Fruit fly (Drosophila melanogaster): ENCODE measurements around the gene nan.
A peak's percentile ranks its signal among the peaks of the same experiment; 100 is the strongest.

DNA sequence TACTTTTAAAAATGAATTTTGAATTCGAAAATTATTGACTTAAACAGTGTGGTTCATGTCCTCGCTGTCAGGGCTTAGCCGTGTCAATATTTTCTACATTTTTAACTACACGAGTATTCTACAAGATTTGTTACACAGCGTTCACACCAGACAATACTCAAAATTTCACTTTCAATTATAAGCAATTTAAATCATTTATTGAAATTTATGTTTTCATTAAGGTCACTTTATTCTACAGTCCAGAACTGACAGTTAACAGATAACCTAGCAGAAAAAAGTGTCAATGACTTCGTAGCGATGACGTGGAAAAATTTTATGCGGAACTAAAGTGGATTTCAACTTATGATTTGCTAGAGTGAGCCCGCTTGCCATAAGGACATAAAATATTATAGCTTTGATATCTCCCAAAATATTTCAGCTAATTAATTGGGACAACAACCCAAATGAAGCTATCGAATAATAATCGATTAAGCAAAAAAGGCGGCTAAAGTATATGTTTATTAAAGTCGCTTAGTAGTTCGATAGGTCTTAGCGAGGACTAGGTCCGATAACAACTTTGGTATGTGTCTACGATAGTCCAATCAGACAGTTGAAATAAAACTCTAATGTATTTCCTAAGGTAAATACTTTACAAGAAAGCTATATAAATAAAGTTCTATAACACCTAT is 643 bp upstream of the nan start:
- TF ChIP-seq CG8478 (optimal IDR thresholded peaks at IDR 0.05) (no peak), CTCF (optimal IDR thresholded peaks at IDR 0.05) (peak; percentile 36 to 61)
